Fruit fly (Drosophila melanogaster): ENCODE data around the gene mtgo.

- TF ChIP-seq CG6654 (GFP tag; optimal IDR thresholded peaks at IDR 0.05) = no peak
- TF ChIP-seq fd96Cb (tag; optimal IDR thresholded peaks at IDR 0.05) = no peak
- no peak for TF ChIP-seq wdn (GFP tag; IDR thresholded peaks at IDR 0.05)
- TF ChIP-seq crp (GFP tag; optimal IDR thresholded peaks at IDR 0.05) = no peak
- no peak for TF ChIP-seq CG3838 (GFP tag; optimal IDR thresholded peaks at IDR 0.05)
These were observed 922 bp upstream of the mtgo start for dm6 chr2L:16543894-16544293.

Measured in whole organism, embryonic.